Fruit fly (Drosophila melanogaster): ENCODE data around the gene acj6.

DNA sequence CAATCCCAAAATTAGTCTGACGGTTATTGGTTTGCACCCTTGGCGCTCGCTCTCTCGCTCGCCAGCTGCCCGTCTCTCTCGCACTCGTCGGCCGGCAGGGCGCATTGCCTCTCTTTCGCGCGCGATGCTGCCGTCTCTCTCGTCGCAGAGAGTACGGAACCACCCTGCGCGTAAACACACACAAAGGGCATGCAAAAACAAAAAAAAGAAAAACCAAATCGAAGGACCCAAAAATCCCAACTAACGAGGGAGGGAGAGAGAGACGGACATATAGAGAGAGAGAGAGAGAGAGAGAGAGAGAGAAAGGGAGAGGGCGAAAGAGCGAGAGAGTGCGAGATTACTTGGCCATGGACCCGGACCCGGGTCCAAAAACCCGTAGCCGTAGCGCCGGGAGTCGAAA lies 22.5 kb downstream of the acj6 start:
- TF ChIP-seq Ets98B (GFP tag; IDR thresholded peaks at IDR 0.05) = no peak
- no peak for TF ChIP-seq EcR (GFP tag; optimal IDR thresholded peaks at IDR 0.05)
- TF ChIP-seq CG8159 (tag; optimal IDR thresholded peaks at IDR 0.05) = no peak
- no peak for TF ChIP-seq CG12605 (GFP tag; IDR thresholded peaks at IDR 0.05)
- no peak for TF ChIP-seq CG10348 (GFP tag; IDR thresholded peaks at IDR 0.05)
- no peak for TF ChIP-seq Snoo (tag; optimal IDR thresholded peaks at IDR 0.05)
- no peak for TF ChIP-seq fd96Ca (GFP tag; IDR thresholded peaks at IDR 0.05)
- TF ChIP-seq rn (GFP tag; IDR thresholded peaks at IDR 0.05) = no peak
- no peak for TF ChIP-seq CG14655 (GFP tag; optimal IDR thresholded peaks at IDR 0.05)
- TF ChIP-seq Pif1A (GFP tag; optimal IDR thresholded peaks at IDR 0.05) = no peak
- TF ChIP-seq CG34367 (tag; optimal IDR thresholded peaks at IDR 0.05) = no peak
- TF ChIP-seq Pif1B (GFP tag; optimal IDR thresholded peaks at IDR 0.05) = no peak
- no peak for TF ChIP-seq CG17806 (tag; optimal IDR thresholded peaks at IDR 0.05)
- no peak for TF ChIP-seq CG9948 (tag; optimal IDR thresholded peaks at IDR 0.05)
